Worm (Caenorhabditis elegans) whole organism, L4/young adult: ENCODE measurements around the gene F38A1.15.

ENCODE experiments used
- W03F9.2 ChIP-seq: fragments of 150-350 bp; optimal IDR thresholded peaks from 2 replicates; lab custom pipeline; 2014; ENCODE audit warnings: missing biosample characterization, missing genetic modification characterization
- dao-5 ChIP-seq: sonication (generic microtip); optimal IDR thresholded peaks from 2 replicates; lab custom pipeline; 2016; ENCODE audit warnings: missing genotype, missing genetic modification characterization, moderate library complexity, missing compliant biosample characterization
- him-1 ChIP-seq: sonication (generic microtip); optimal IDR thresholded peaks from 2 replicates; lab custom pipeline; 2016; ENCODE audit warnings: missing genotype, missing genetic modification reagents, missing genetic modification characterization, missing compliant biosample characterization

DNA sequence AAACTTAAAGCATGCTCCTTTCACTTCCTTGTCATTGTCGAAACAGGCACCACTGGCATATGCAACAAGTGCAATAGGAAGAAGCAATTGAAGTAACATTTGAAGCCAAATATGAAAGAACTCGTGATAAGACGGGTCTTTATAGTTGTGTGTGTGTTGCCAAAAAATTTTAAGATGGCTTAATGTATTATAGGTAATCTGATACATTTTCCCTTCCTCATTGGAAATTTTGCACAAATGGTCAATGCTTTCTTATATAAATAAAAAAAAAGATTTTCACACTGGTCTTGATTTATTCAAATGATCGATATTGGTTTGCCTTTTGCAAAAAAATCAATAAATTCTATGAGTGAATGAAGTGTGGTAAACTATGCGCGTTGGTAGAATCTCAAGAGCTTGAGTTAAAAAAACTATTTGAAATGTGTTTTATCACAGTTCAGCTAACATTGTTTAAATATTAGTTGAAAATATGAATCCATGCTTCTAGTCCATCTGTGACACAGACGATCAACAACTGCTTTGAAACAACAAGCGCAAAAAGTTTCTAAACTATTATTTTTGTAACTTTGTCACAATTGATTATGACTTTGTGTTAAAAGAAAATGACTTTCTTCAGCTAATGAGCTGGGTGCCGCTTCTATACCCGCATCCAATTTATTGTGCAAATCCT is 8.2 kb upstream of the F38A1.15 start, which contains the start of the genes clec-166 and F38A1.6:
- no peak for TF ChIP-seq W03F9.2 (tag; lab: Kevin White, UChicago)
- no peak for TF ChIP-seq him-1 (tag; lab: Kevin White, UChicago)
- TF ChIP-seq dao-5 (tag; lab: Kevin White, UChicago) = no peak
